Worm (Caenorhabditis elegans) whole organism, young adult: ENCODE results near the gene srw-56.
"Not testable (repeated sequence)": the region's sequence is repeated elsewhere in the genome, so short reads cannot be mapped to it uniquely, and the experiment has no call there.

ENCODE experiments used
- B0019.2 ChIP-seq: fragments of 200-800 bp; sonication (Bioruptor generic); conservative IDR thresholded peaks from 2 replicates; pipeline ENCODE4 v1.3.6; 2022; ENCODE audit warnings: missing genetic modification reagents, missing genetic modification characterization, missing compliant biosample characterization
- B0035.1 ChIP-seq: sonication (generic microtip); optimal IDR thresholded peaks from 2 replicates; lab custom pipeline; 2016; ENCODE audit warnings: missing genetic modification characterization, mild to moderate bottlenecking, missing compliant biosample characterization, missing genotype, missing genetic modification reagents
- F22D6.2 ChIP-seq: sonication (generic microtip); optimal IDR thresholded peaks from 2 replicates; lab custom pipeline; 2016; ENCODE audit warnings: mild to moderate bottlenecking, missing genetic modification characterization, missing compliant biosample characterization
- F33H1.4 ChIP-seq: fragments of 200-800 bp; sonication (Bioruptor generic); IDR thresholded peaks from 2 replicates; pipeline ENCODE4 v1.3.6; 2022; ENCODE audit warnings: missing genetic modification reagents, missing genetic modification characterization, missing compliant biosample characterization
- F49E8.2 ChIP-seq: sonication (generic microtip); optimal IDR thresholded peaks from 3 replicates; lab custom pipeline; 2017; ENCODE audit warnings: missing genetic modification characterization, mild to moderate bottlenecking, missing compliant biosample characterization, antibody characterized with exemption, moderate library complexity; ENCODE audit not compliant: insufficient read depth
- F52B5.7 ChIP-seq: sonication (generic microtip); optimal IDR thresholded peaks from 2 replicates; lab custom pipeline; 2016; ENCODE audit warnings: mild to moderate bottlenecking, missing genetic modification characterization, missing compliant biosample characterization
- F55B11.4 ChIP-seq: sonication (generic microtip); optimal IDR thresholded peaks from 2 replicates; lab custom pipeline; 2016; ENCODE audit warnings: missing compliant biosample characterization, missing genetic modification characterization, borderline replicate concordance; ENCODE audit not compliant: insufficient read depth
- T07F8.4 ChIP-seq: sonication (generic microtip); optimal IDR thresholded peaks from 2 replicates; lab custom pipeline; 2016; ENCODE audit warnings: mild to moderate bottlenecking, missing genetic modification characterization, moderate library complexity, missing compliant biosample characterization
- T26A5.8 ChIP-seq: sonication (generic microtip); optimal IDR thresholded peaks from 2 replicates; lab custom pipeline; 2016; ENCODE audit warnings: missing genetic modification characterization, missing compliant biosample characterization
- Y67H2A.10 ChIP-seq: fragments of 200-800 bp; sonication (Bioruptor generic); conservative IDR thresholded peaks from 2 replicates; pipeline ENCODE4 v1.3.6; 2022; ENCODE audit warnings: missing genetic modification reagents, missing genetic modification characterization, missing compliant biosample characterization
- Y95B8A.8 ChIP-seq: fragments of 200-800 bp; sonication (Bioruptor generic); IDR thresholded peaks from 2 replicates; pipeline ENCODE4 v1.3.6; 2022; ENCODE audit warnings: missing genetic modification reagents, missing genetic modification characterization, missing compliant biosample characterization
- aptf-2 ChIP-seq: fragments of 200-800 bp; sonication (Bioruptor generic); conservative IDR thresholded peaks from 2 replicates; pipeline ENCODE4 v1.3.6; 2022; ENCODE audit warnings: missing genetic modification reagents, missing genetic modification characterization, missing compliant biosample characterization
- bed-2 ChIP-seq: fragments of 200-800 bp; sonication (Bioruptor generic); IDR thresholded peaks from 2 replicates; pipeline ENCODE4 v1.3.6; 2022; ENCODE audit warnings: missing genetic modification reagents, missing genetic modification characterization, missing compliant biosample characterization
- ccch-3 ChIP-seq: fragments of 200-800 bp; sonication (Bioruptor generic); optimal IDR thresholded peaks from 2 replicates; lab custom pipeline; 2018; ENCODE audit warnings: mild to moderate bottlenecking, missing genetic modification characterization, missing compliant biosample characterization
- efl-1 ChIP-seq: fragments of 150-350 bp; optimal IDR thresholded peaks from 2 replicates; lab custom pipeline; 2014; ENCODE audit warnings: missing biosample characterization, missing genetic modification reagents, missing genetic modification characterization
- egl-18 ChIP-seq: fragments of 200-800 bp; sonication (Bioruptor generic); IDR thresholded peaks from 2 replicates; pipeline ENCODE4 v1.3.6; 2022; ENCODE audit warnings: missing genetic modification reagents, missing genetic modification characterization, missing compliant biosample characterization
- egrh-3 ChIP-seq: fragments of 200-800 bp; sonication (Bioruptor generic); IDR thresholded peaks from 2 replicates; pipeline ENCODE4 v1.3.6; 2022; ENCODE audit warnings: missing genetic modification reagents, missing genetic modification characterization, missing compliant biosample characterization
- him-1 ChIP-seq: sonication (generic microtip); optimal IDR thresholded peaks from 2 replicates; lab custom pipeline; 2016; ENCODE audit warnings: missing genotype, missing genetic modification reagents, missing genetic modification characterization, missing compliant biosample characterization
- hlh-26 ChIP-seq: fragments of 200-800 bp; sonication (Bioruptor generic); conservative IDR thresholded peaks from 2 replicates; pipeline ENCODE4 v1.3.6; 2022; ENCODE audit warnings: missing genetic modification reagents, missing genetic modification characterization, missing compliant biosample characterization
- hrde-1 ChIP-seq: sonication (generic microtip); optimal IDR thresholded peaks from 2 replicates; lab custom pipeline; 2016; ENCODE audit warnings: missing genetic modification characterization, mild to moderate bottlenecking, missing compliant biosample characterization, moderate library complexity, missing genotype, missing genetic modification reagents, borderline replicate concordance
- lin-54 ChIP-seq: fragments of 200-800 bp; sonication (Bioruptor generic); optimal IDR thresholded peaks from 2 replicates; lab custom pipeline; 2018; ENCODE audit warnings: mild to moderate bottlenecking, missing genetic modification characterization, missing compliant biosample characterization
- madf-10 ChIP-seq: sonication (generic microtip); optimal IDR thresholded peaks from 2 replicates; lab custom pipeline; 2016; ENCODE audit warnings: mild to moderate bottlenecking, missing genetic modification characterization, missing compliant biosample characterization
- mcd-1 ChIP-seq: fragments of 200-800 bp; sonication (Bioruptor generic); IDR thresholded peaks from 2 replicates; pipeline ENCODE4 v1.3.6; 2022; ENCODE audit warnings: missing genetic modification reagents, missing genetic modification characterization, missing compliant biosample characterization
- mxl-1 ChIP-seq: sonication (generic microtip); optimal IDR thresholded peaks from 2 replicates; lab custom pipeline; 2016; ENCODE audit warnings: missing genetic modification characterization, missing compliant biosample characterization
- nfyb-1 ChIP-seq: fragments of 200-800 bp; sonication (Bioruptor generic); IDR thresholded peaks from 2 replicates; pipeline ENCODE4 v1.3.6; 2022; ENCODE audit warnings: missing genetic modification reagents, missing genetic modification characterization, missing compliant biosample characterization
- nhr-27 ChIP-seq: fragments of 200-800 bp; sonication (Bioruptor generic); optimal IDR thresholded peaks from 2 replicates; lab custom pipeline; 2018; ENCODE audit warnings: mild to moderate bottlenecking, missing genetic modification characterization, moderate library complexity, missing compliant biosample characterization
- nhr-90 ChIP-seq: sonication (generic microtip); optimal IDR thresholded peaks from 2 replicates; lab custom pipeline; 2016; ENCODE audit warnings: missing genotype, mild to moderate bottlenecking, missing genetic modification characterization, missing compliant biosample characterization
- pha-4 ChIP-seq: fragments of 150-350 bp; sonication (generic microtip); optimal IDR thresholded peaks from 2 replicates; lab custom pipeline; 2014; ENCODE audit warnings: missing biosample characterization, missing genetic modification reagents, missing genetic modification characterization
- rcor-1 ChIP-seq: fragments of 200-800 bp; sonication (Bioruptor generic); IDR thresholded peaks from 2 replicates; pipeline ENCODE4 v1.3.6; 2022; ENCODE audit warnings: missing genetic modification reagents, missing genetic modification characterization, missing compliant biosample characterization
- sea-2 ChIP-seq: fragments of 200-800 bp; sonication (Bioruptor generic); IDR thresholded peaks from 2 replicates; pipeline ENCODE4 v1.3.6; 2022; ENCODE audit warnings: missing genetic modification characterization, missing compliant biosample characterization
- snpc-3.4 ChIP-seq: sonication (generic microtip); optimal IDR thresholded peaks from 2 replicates; lab custom pipeline; 2017; ENCODE audit warnings: missing genetic modification characterization, mild to moderate bottlenecking, missing compliant biosample characterization, antibody characterized with exemption, moderate library complexity, missing genotype, missing genetic modification reagents
- tbp1 ChIP-seq: fragments of 200-800 bp; sonication (Bioruptor generic); optimal IDR thresholded peaks from 2 replicates; lab custom pipeline; 2018; ENCODE audit warnings: mild to moderate bottlenecking, missing genetic modification characterization, missing compliant biosample characterization
- tlf-1 ChIP-seq: fragments of 200-800 bp; sonication (Bioruptor generic); optimal IDR thresholded peaks from 2 replicates; lab custom pipeline; 2018; ENCODE audit warnings: mild to moderate bottlenecking, missing genetic modification characterization, missing compliant biosample characterization
- unc-130 ChIP-seq: sonication (generic microtip); optimal IDR thresholded peaks from 2 replicates; lab custom pipeline; 2016; ENCODE audit warnings: missing genetic modification reagents, missing genetic modification characterization, missing compliant biosample characterization
- ztf-18 ChIP-seq: sonication (generic microtip); optimal IDR thresholded peaks from 2 replicates; lab custom pipeline; 2016; ENCODE audit warnings: missing genotype, mild to moderate bottlenecking, missing genetic modification characterization, missing compliant biosample characterization
- ztf-28 ChIP-seq: fragments of 200-800 bp; sonication (Bioruptor generic); IDR thresholded peaks from 2 replicates; pipeline ENCODE4 v1.3.6; 2022; ENCODE audit warnings: missing genetic modification reagents, missing genetic modification characterization, missing compliant biosample characterization
- ztf-3 ChIP-seq: fragments of 200-800 bp; sonication (Bioruptor generic); optimal IDR thresholded peaks from 2 replicates; lab custom pipeline; 2018; ENCODE audit warnings: mild to moderate bottlenecking, missing genetic modification characterization, missing compliant biosample characterization

srw-56 gene

ce11 chrV:15929882-15930281, 22.8 kb downstream of the srw-56 start, which contains the start of gene srbc-77:
srbc-77 (plus strand) TSS chrV:15930182.
- not testable (repeated sequence) for TF ChIP-seq ccch-3 (GFP tag; lab: Kevin White, UChicago); madf-10 (tag; lab: Kevin White, UChicago); F33H1.4 (GFP tag; lab: Robert Waterston, UW)

- no peak for TF ChIP-seq F55B11.4 (tag; lab: Kevin White, UChicago)
- TF ChIP-seq lin-54 (GFP tag; lab: Kevin White, UChicago), result no peak
- TF ChIP-seq ztf-3 (GFP tag; lab: Kevin White, UChicago), result no peak
- TF ChIP-seq hrde-1 (tag; lab: Kevin White, UChicago), result no peak
- TF ChIP-seq bed-2, result no peak
- TF ChIP-seq tbp1 (GFP tag; lab: Kevin White, UChicago), result no peak
- TF ChIP-seq snpc-3.4 (tag; lab: Kevin White, UChicago), result no peak
- no peak for TF ChIP-seq him-1 (tag; lab: Kevin White, UChicago)
- TF ChIP-seq tlf-1 (GFP tag; lab: Kevin White, UChicago), result no peak
- TF ChIP-seq T07F8.4 (tag; lab: Kevin White, UChicago), result no peak
- TF ChIP-seq ztf-28, result no peak
- TF ChIP-seq rcor-1, result no peak
- no peak for TF ChIP-seq nhr-90 (tag; lab: Kevin White, UChicago)
- TF ChIP-seq ztf-18, result no peak
- no peak for TF ChIP-seq efl-1 (GFP tag; lab: Kevin White, UChicago)
- no peak for TF ChIP-seq Y95B8A.8 (GFP tag; lab: Robert Waterston, UW)
- no peak for TF ChIP-seq T26A5.8 (tag; lab: Kevin White, UChicago)
- TF ChIP-seq sea-2, result no peak
- no peak for TF ChIP-seq mxl-1 (tag; lab: Kevin White, UChicago)
Observed at ce11 chrV:15928325-15928724, 24.3 kb downstream of the srw-56 start, which contains the start of gene pzf-1. pzf-1 (minus strand) TSS chrV:15928425.

- TF ChIP-seq Y67H2A.10 (GFP tag; lab: Robert Waterston, UW) (no peak), nhr-27 (tag; lab: Kevin White, UChicago) (no peak), F49E8.2 (tag; lab: Kevin White, UChicago) (no peak), egrh-3 (GFP tag; lab: Robert Waterston, UW) (no peak), unc-130 (GFP tag; lab: Kevin White, UChicago) (no peak)
Observed at ce11 chrV:15924307-15924706, 28.4 kb downstream of the srw-56 start, which contains the start of gene nhr-108. nhr-108 (minus strand) TSS chrV:15924472.

ce11 chrV:15922979-15923378, 29.7 kb downstream of the srw-56 start, which contains the start of gene F35E8.13:
F35E8.13 (plus strand) TSS chrV:15923279.
- TF ChIP-seq nfyb-1 (GFP tag; lab: Robert Waterston, UW) (no peak), rcor-1 (no peak), aptf-2 (no peak), unc-130 (GFP tag; lab: Kevin White, UChicago) (no peak), F52B5.7 (no peak), hlh-26 (GFP tag; lab: Robert Waterston, UW) (no peak), F22D6.2 (tag; lab: Kevin White, UChicago) (no peak), B0019.2 (GFP tag; lab: Robert Waterston, UW) (no peak), egl-18 (GFP tag; lab: Robert Waterston, UW) (no peak), T26A5.8 (tag; lab: Kevin White, UChicago) (no peak), mcd-1 (GFP tag; lab: Robert Waterston, UW) (no peak), B0035.1 (tag; lab: Kevin White, UChicago) (no peak), pha-4 (tag; lab: Kevin White, UChicago) (no peak), snpc-3.4 (tag; lab: Kevin White, UChicago) (no peak)
